Fruit fly (Drosophila melanogaster) whole organism, embryonic: Measurements from ENCODE around the gene foi.

Experiments used
- CG12071 ChIP-seq: fragments of 200-800 bp; sonication (Bioruptor generic); optimal IDR thresholded peaks from 3 replicates; lab custom pipeline; 2018; ENCODE audit warnings: missing biosample characterization, mild to moderate bottlenecking, missing genetic modification characterization
- CG12236 ChIP-seq: fragments of 200-800 bp; sonication (Bioruptor generic); optimal IDR thresholded peaks from 2 replicates; lab custom pipeline; 2016; ENCODE audit warnings: missing biosample characterization, missing genetic modification characterization
- CG1233 ChIP-seq: fragments of 200-800 bp; sonication (Bioruptor generic); optimal IDR thresholded peaks from 4 replicates; lab custom pipeline; 2018; ENCODE audit warnings: missing biosample characterization, mild to moderate bottlenecking, missing genetic modification characterization
- CG13424 ChIP-seq: fragments of 200-800 bp; sonication (Bioruptor generic); optimal IDR thresholded peaks from 2 replicates; lab custom pipeline; 2019; ENCODE audit warnings: missing biosample characterization, mild to moderate bottlenecking, missing genetic modification characterization, moderate library complexity
- CG14965 ChIP-seq: fragments of 200-800 bp; sonication (Bioruptor generic); optimal IDR thresholded peaks from 2 replicates; lab custom pipeline; 2016; ENCODE audit warnings: missing biosample characterization, missing genetic modification characterization, borderline replicate concordance
- CG15514 ChIP-seq: fragments of 200-800 bp; sonication (Bioruptor generic); optimal IDR thresholded peaks from 3 replicates; lab custom pipeline; 2017; ENCODE audit warnings: missing biosample characterization, missing genetic modification characterization, mild to moderate bottlenecking, moderate library complexity, missing genetic modification reagents
- CG16813 ChIP-seq: fragments of 200-800 bp; sonication (Bioruptor generic); IDR thresholded peaks from 3 replicates; pipeline ENCODE4 v1.3.6; 2022; ENCODE audit warnings: missing biosample characterization, missing genetic modification characterization; ENCODE audit not compliant: partially characterized antibody
- CG18599 ChIP-seq: fragments of 200-800 bp; sonication (Bioruptor generic); optimal IDR thresholded peaks from 3 replicates; lab custom pipeline; 2017; ENCODE audit warnings: missing biosample characterization, missing genetic modification characterization, mild to moderate bottlenecking, moderate library complexity, missing genetic modification reagents
- CG30403 ChIP-seq: fragments of 200-800 bp; sonication (Bioruptor generic); optimal IDR thresholded peaks from 3 replicates; lab custom pipeline; 2016; ENCODE audit warnings: missing biosample characterization, missing genetic modification characterization
- CG30431 ChIP-seq: fragments of 200-800 bp; sonication (Bioruptor generic); optimal IDR thresholded peaks from 2 replicates; lab custom pipeline; 2017; ENCODE audit warnings: missing biosample characterization, missing genetic modification characterization
- CG5245 ChIP-seq: fragments of 200-800 bp; sonication (Bioruptor generic); optimal IDR thresholded peaks from 3 replicates; lab custom pipeline; 2016; ENCODE audit warnings: missing biosample characterization, missing genetic modification characterization
- CG6254 ChIP-seq: fragments of 200-800 bp; sonication (Bioruptor generic); optimal IDR thresholded peaks from 3 replicates; lab custom pipeline; 2017; ENCODE audit warnings: mild to moderate bottlenecking, missing biosample characterization, missing genetic modification reagents, missing genetic modification characterization
- CG6765 ChIP-seq: fragments of 200-800 bp; sonication (Bioruptor generic); optimal IDR thresholded peaks from 3 replicates; lab custom pipeline; 2017; ENCODE audit warnings: missing biosample characterization, mild to moderate bottlenecking, missing genetic modification characterization
- CG7357 ChIP-seq: fragments of 200-800 bp; sonication (Bioruptor generic); IDR thresholded peaks from 3 replicates; pipeline ENCODE4 v1.3.6; 2022; ENCODE audit warnings: missing biosample characterization, missing genetic modification characterization
- CG7786 ChIP-seq: fragments of 200-800 bp; sonication (Bioruptor generic); optimal IDR thresholded peaks from 2 replicates; lab custom pipeline; 2016; ENCODE audit warnings: missing biosample characterization, missing genetic modification characterization
- CG8290 ChIP-seq, 3 experiments: fragments of 200-800 bp; sonication (Bioruptor generic); optimal IDR thresholded peaks; 2 replicates each; lab custom pipeline; 2016 to 2019; ENCODE audit warnings: missing biosample characterization in 3 of 3, missing genetic modification characterization in 3 of 3, mild to moderate bottlenecking in 2 of 3, moderate library complexity in 1 of 3
- CrebB ChIP-seq: fragments of 200-800 bp; sonication (Bioruptor generic); optimal IDR thresholded peaks from 3 replicates; lab custom pipeline; 2018; ENCODE audit warnings: missing biosample characterization, mild to moderate bottlenecking, missing genetic modification characterization
- H2.0 ChIP-seq: fragments of 200-800 bp; sonication (Bioruptor generic); IDR thresholded peaks from 2 replicates; pipeline ENCODE4 v1.3.6; 2022; ENCODE audit warnings: missing biosample characterization, missing genetic modification characterization
- HLH3B ChIP-seq: fragments of 200-800 bp; sonication (Bioruptor generic); IDR thresholded peaks from 2 replicates; pipeline ENCODE4 v1.3.6; 2022; ENCODE audit warnings: missing biosample characterization, missing genetic modification characterization
- Hey ChIP-seq: fragments of 200-800 bp; sonication (Bioruptor generic); optimal IDR thresholded peaks from 3 replicates; lab custom pipeline; 2018; ENCODE audit warnings: missing biosample characterization, mild to moderate bottlenecking, missing genetic modification characterization
- Hmx ChIP-seq: fragments of 200-800 bp; sonication (Bioruptor generic); optimal IDR thresholded peaks from 2 replicates; lab custom pipeline; 2016; ENCODE audit warnings: missing biosample characterization, missing genetic modification characterization
- Hr78 ChIP-seq, 2 experiments: fragments of 200-800 bp in 1 of 2; fragments of >200 bp in 1 of 2; sonication (Bioruptor generic) in 1 of 2; optimal IDR thresholded peaks; 2 replicates each; lab custom pipeline; 2017 to 2019; ENCODE audit warnings: missing biosample characterization in 2 of 2, missing genetic modification characterization in 2 of 2, mild to moderate bottlenecking in 1 of 2, moderate library complexity in 1 of 2
- Med ChIP-seq: fragments of 200-800 bp; sonication (Bioruptor generic); peaks from one replicate; lab custom pipeline; 2016; ENCODE audit warnings: missing biosample characterization, missing genetic modification characterization, mild to moderate bottlenecking, inconsistent platforms, moderate library complexity
- Rfx ChIP-seq: fragments of 200-800 bp; sonication (Bioruptor generic); IDR thresholded peaks from 2 replicates; pipeline ENCODE4 v1.3.6; 2022; ENCODE audit warnings: missing biosample characterization, missing genetic modification characterization
- Sox100B ChIP-seq: fragments of 200-800 bp; sonication (Bioruptor generic); optimal IDR thresholded peaks from 3 replicates; lab custom pipeline; 2018; ENCODE audit warnings: missing biosample characterization, mild to moderate bottlenecking, missing genetic modification characterization
- Taf1 ChIP-seq: fragments of 200-800 bp; sonication (Bioruptor generic); IDR thresholded peaks from 2 replicates; pipeline ENCODE4 v1.3.6; 2022; ENCODE audit warnings: missing biosample characterization, missing genetic modification characterization
- Vsx1 ChIP-seq: fragments of 200-800 bp; sonication (Bioruptor generic); optimal IDR thresholded peaks from 2 replicates; lab custom pipeline; 2017; ENCODE audit warnings: missing biosample characterization, mild to moderate bottlenecking, missing genetic modification characterization, missing genetic modification reagents
- Xbp1 ChIP-seq: fragments of 200-800 bp; sonication (Bioruptor generic); optimal IDR thresholded peaks from 3 replicates; lab custom pipeline; 2016; ENCODE audit warnings: missing biosample characterization, mild to moderate bottlenecking, missing genetic modification characterization
- abd-A ChIP-seq: fragments of 200-800 bp; sonication (Bioruptor generic); optimal IDR thresholded peaks from 3 replicates; lab custom pipeline; 2019; ENCODE audit warnings: missing biosample characterization, mild to moderate bottlenecking, missing genetic modification characterization, moderate library complexity
- ap ChIP-seq: fragments of 200-800 bp; sonication (Bioruptor generic); IDR thresholded peaks from 2 replicates; pipeline ENCODE4 v1.3.6; 2022; ENCODE audit warnings: missing biosample characterization, missing genetic modification characterization
- ci ChIP-seq: fragments of 200-800 bp; sonication (Bioruptor generic); IDR thresholded peaks from 3 replicates; pipeline ENCODE4 v1.3.6; 2022; ENCODE audit warnings: missing biosample characterization, missing genetic modification characterization
- crp ChIP-seq, 2 experiments: fragments of 200-800 bp; sonication (Bioruptor generic); optimal IDR thresholded peaks; 2 replicates in 1 of 2; 3 replicates in 1 of 2; lab custom pipeline; 2017; ENCODE audit warnings: missing biosample characterization in 2 of 2, missing genetic modification characterization in 2 of 2, mild to moderate bottlenecking in 1 of 2, moderate library complexity in 1 of 2
- grn ChIP-seq: fragments of 200-800 bp; sonication (Bioruptor generic); optimal IDR thresholded peaks from 3 replicates; lab custom pipeline; 2017; ENCODE audit warnings: missing biosample characterization, missing genetic modification characterization
- gsb ChIP-seq: fragments of 200-800 bp; sonication (Bioruptor generic); IDR thresholded peaks from 2 replicates; pipeline ENCODE4 v1.3.6; 2022; ENCODE audit warnings: missing biosample characterization, missing genetic modification characterization
- insv ChIP-seq, 2 experiments: fragments of 200-800 bp; sonication (Bioruptor generic); optimal IDR thresholded peaks; 3 replicates each; lab custom pipeline; 2016 to 2018; ENCODE audit warnings: missing biosample characterization in 2 of 2, missing genetic modification characterization in 2 of 2
- kni ChIP-seq: fragments of 200-800 bp; sonication (Bioruptor generic); optimal IDR thresholded peaks from 3 replicates; lab custom pipeline; 2017; ENCODE audit warnings: mild to moderate bottlenecking, missing biosample characterization, missing genetic modification reagents, missing genetic modification characterization
- lbe ChIP-seq: fragments of 200-800 bp; sonication (Bioruptor generic); optimal IDR thresholded peaks from 2 replicates; lab custom pipeline; 2016; ENCODE audit warnings: missing biosample characterization, mild to moderate bottlenecking, missing genetic modification characterization
- luna ChIP-seq: fragments of 200-800 bp; sonication (Bioruptor generic); optimal IDR thresholded peaks from 2 replicates; lab custom pipeline; 2016; ENCODE audit warnings: missing biosample characterization, missing genetic modification characterization
- nerfin-2 ChIP-seq: fragments of 200-800 bp; sonication (Bioruptor generic); IDR thresholded peaks from 2 replicates; pipeline ENCODE4 v1.3.6; 2022; ENCODE audit warnings: missing biosample characterization, missing genetic modification characterization; ENCODE audit not compliant: partially characterized antibody
- nom ChIP-seq: fragments of 200-800 bp; sonication (Bioruptor generic); optimal IDR thresholded peaks from 2 replicates; lab custom pipeline; 2017; ENCODE audit warnings: missing biosample characterization, missing genetic modification characterization, mild to moderate bottlenecking, moderate library complexity, missing genetic modification reagents
- prd ChIP-seq, 3 experiments: fragments of >200 bp in 2 of 3; fragments of 200-800 bp in 1 of 3; sonication (Bioruptor generic) in 1 of 3; optimal IDR thresholded peaks in 2 of 3; IDR thresholded peaks in 1 of 3; 2 replicates in 2 of 3; 3 replicates in 1 of 3; pipeline versions ENCODE4 v1.3.6 to Lab custom; 2017 to 2022; ENCODE audit warnings: missing biosample characterization in 1 of 3, missing genetic modification characterization in 1 of 3
- pzg ChIP-seq: fragments of 200-800 bp; sonication (Bioruptor generic); optimal IDR thresholded peaks from 3 replicates; lab custom pipeline; 2018; ENCODE audit warnings: missing biosample characterization, mild to moderate bottlenecking, missing genetic modification characterization, moderate library complexity
- sc ChIP-seq, 3 experiments: fragments of >200 bp in 2 of 3; fragments of 200-800 bp in 1 of 3; sonication (Bioruptor generic) in 1 of 3; optimal IDR thresholded peaks; 2 replicates in 2 of 3; 3 replicates in 1 of 3; lab custom pipeline; 2017; ENCODE audit warnings: mild to moderate bottlenecking in 1 of 3, missing biosample characterization in 1 of 3, missing genetic modification characterization in 1 of 3, missing genetic modification reagents in 1 of 3
- seq ChIP-seq: fragments of 200-800 bp; sonication (Bioruptor generic); IDR thresholded peaks from 2 replicates; pipeline ENCODE4 v1.3.6; 2022; ENCODE audit warnings: missing biosample characterization, missing genetic modification characterization
- sim ChIP-seq: fragments of 200-800 bp; sonication (Bioruptor generic); IDR thresholded peaks from 2 replicates; pipeline ENCODE4 v1.3.6; 2022; ENCODE audit warnings: missing biosample characterization, missing genetic modification characterization
- slbo ChIP-seq: fragments of 200-800 bp; sonication (Bioruptor generic); IDR thresholded peaks from 2 replicates; pipeline ENCODE4 v1.3.6; 2022; ENCODE audit warnings: missing biosample characterization, missing genetic modification characterization
- ttk ChIP-seq: fragments of 200-800 bp; sonication (Bioruptor generic); IDR thresholded peaks from 2 replicates; pipeline ENCODE4 v2.1.2; 2022; ENCODE audit warnings: missing biosample characterization, missing genetic modification characterization
- unpg ChIP-seq: fragments of 200-800 bp; sonication (Bioruptor generic); optimal IDR thresholded peaks from 3 replicates; lab custom pipeline; 2018; ENCODE audit warnings: missing biosample characterization, mild to moderate bottlenecking, missing genetic modification characterization, moderate library complexity
- vfl ChIP-seq: fragments of 200-800 bp; sonication (Bioruptor generic); optimal IDR thresholded peaks from 2 replicates; lab custom pipeline; 2016; ENCODE audit warnings: missing biosample characterization, missing genetic modification characterization

foi gene

dm6 chr3L:8513258-8513657 lies 11.8 kb upstream of the foi start (continued):
- TF ChIP-seq Rfx (GFP tag; lab: Robert Waterston, UW) (peak; percentile 6; the same call in 1 of the 2 replicates), CG18599 (GFP tag; lab: Kevin White, UChicago) (peak; percentile 41), ci (GFP tag; lab: Robert Waterston, UW) (no peak), Taf1 (no peak), abd-A (peak; percentile 74), CG6765 (GFP tag; lab: Kevin White, UChicago) (peak; percentile 23), ap (GFP tag; lab: Robert Waterston, UW) (no peak), vfl (no peak), pzg (GFP tag; lab: Kevin White, UChicago) (peak; percentile 7), lbe (no peak), Med (peak; percentile 72), Hmx (GFP tag; lab: Kevin White, UChicago) (no peak), sim (GFP tag; lab: Robert Waterston, UW) (0 out of 2 replicates have a peak, but pooled peaks have one; percentile 12), gsb (GFP tag; lab: Robert Waterston, UW) (no peak), CG30431 (GFP tag; lab: Kevin White, UChicago) (no peak), Hr78 (GFP tag; optimal IDR thresholded peaks at IDR 0.05; lab: Kevin White, UChicago) (no peak), seq (GFP tag; lab: Robert Waterston, UW) (0 out of 2 replicates have a peak, but pooled peaks have one; percentile 31), CG12236 (GFP tag; lab: Kevin White, UChicago) (no peak), Sox100B (GFP tag; lab: Kevin White, UChicago) (no peak), CrebB (tag; lab: Kevin White, UChicago) (no peak), CG8290 (GFP tag; optimal IDR thresholded peaks at IDR 0.05; lab: Kevin White, UChicago) (no peak), CG8290 (tag; optimal IDR thresholded peaks at IDR 0.05; lab: Kevin White, UChicago) (no peak), ttk (GFP tag; lab: Robert Waterston, UW) (no peak), CG7357 (GFP tag; lab: Robert Waterston, UW) (no peak), Xbp1 (GFP tag; lab: Kevin White, UChicago) (no peak), Hey (tag; lab: Kevin White, UChicago) (peak; percentile 4), CG14965 (no peak), grn (no peak), HLH3B (GFP tag; lab: Robert Waterston, UW) (no peak), prd (optimal IDR thresholded peaks at IDR 0.05; lab: Kevin White, UChicago) (no peak), prd (GFP tag; IDR thresholded peaks at IDR 0.05; lab: Robert Waterston, UW) (no peak), slbo (GFP tag; lab: Robert Waterston, UW) (no peak)
- TF ChIP-seq, all 482 proteins: peak for 16

dm6 chr3L:8514768-8515167 lies 10.3 kb upstream of the foi start, which contains the start of gene CG6683:
Gene CG6683, minus strand, starts transcription at chr3L:8514921.
- TF ChIP-seq CG30403 (GFP tag; lab: Kevin White, UChicago) (no peak), nom (GFP tag; lab: Kevin White, UChicago) (peak; percentile 9), kni (GFP tag; lab: Kevin White, UChicago) (no peak), CG16813 (GFP tag; lab: Robert Waterston, UW) (no peak), CG15514 (peak; percentile 23), unpg (GFP tag; lab: Kevin White, UChicago) (no peak), luna (GFP tag; lab: Kevin White, UChicago) (no peak), CG6254 (GFP tag; lab: Kevin White, UChicago) (peak; percentile 67), sc (optimal IDR thresholded peaks at IDR 0.05; lab: Kevin White, UChicago) (no peak), sc (GFP tag; optimal IDR thresholded peaks at IDR 0.05; lab: Kevin White, UChicago) (no peak), H2.0 (GFP tag; lab: Robert Waterston, UW) (no peak), CG5245 (GFP tag; lab: Kevin White, UChicago) (no peak), insv (GFP tag; optimal IDR thresholded peaks at IDR 0.05; lab: Kevin White, UChicago) (no peak), Vsx1 (GFP tag; lab: Kevin White, UChicago) (no peak), CG1233 (GFP tag; lab: Kevin White, UChicago) (no peak), crp (GFP tag; optimal IDR thresholded peaks at IDR 0.05; lab: Kevin White, UChicago) (no peak), nerfin-2 (GFP tag; lab: Robert Waterston, UW) (no peak), CG6765 (GFP tag; lab: Kevin White, UChicago) (peak; percentile 17), CG12071 (GFP tag; lab: Kevin White, UChicago) (peak; percentile 14), Sox100B (GFP tag; lab: Kevin White, UChicago) (no peak), CG13424 (tag; lab: Kevin White, UChicago) (no peak), CG7786 (GFP tag; lab: Kevin White, UChicago) (no peak)
